Fruit fly (Drosophila melanogaster): ENCODE data around the gene CG12479.

Gene CG12479

DNA sequence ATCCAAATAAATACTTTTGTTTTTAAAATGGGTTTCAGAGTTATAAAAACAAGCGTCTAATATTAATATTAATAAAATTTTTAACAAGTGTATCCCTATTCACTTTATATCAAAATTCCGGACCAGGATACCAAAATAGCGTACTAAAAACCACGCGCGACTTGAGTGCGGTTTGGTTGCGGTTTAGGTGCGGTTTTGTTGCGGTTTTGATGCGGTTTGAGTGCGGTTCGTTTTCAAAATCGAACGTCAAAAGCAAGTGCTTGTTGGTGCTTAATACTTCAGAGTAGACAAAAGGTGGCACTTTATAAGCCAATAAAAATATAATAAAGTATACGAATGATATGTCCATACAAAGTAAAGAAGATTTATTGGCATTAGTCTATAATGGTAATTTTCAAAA lies 23.9 kb upstream of the CG12479 start:
- TF ChIP-seq cyc (GFP tag; optimal IDR thresholded peaks at IDR 0.05): no peak
- TF ChIP-seq CG32006 (GFP tag; optimal IDR thresholded peaks at IDR 0.05): no peak
- TF ChIP-seq vri (GFP tag; optimal IDR thresholded peaks at IDR 0.05): no peak
- TF ChIP-seq CG1621 (tag; optimal IDR thresholded peaks at IDR 0.05): no peak
- no peak for TF ChIP-seq CG34406 (GFP tag; optimal IDR thresholded peaks at IDR 0.05)
- TF ChIP-seq CG6854 (GFP tag; optimal IDR thresholded peaks at IDR 0.05): no peak
- TF ChIP-seq CG16779 (tag; optimal IDR thresholded peaks at IDR 0.05): no peak
- no peak for TF ChIP-seq Sox15 (GFP tag; optimal IDR thresholded peaks at IDR 0.05)
- TF ChIP-seq Eip93F (GFP tag; optimal IDR thresholded peaks at IDR 0.05): no peak
- no peak for TF ChIP-seq CG6808 (GFP tag; optimal IDR thresholded peaks at IDR 0.05)
- TF ChIP-seq acj6 (GFP tag; optimal IDR thresholded peaks at IDR 0.05): no peak
- TF ChIP-seq Lpt (GFP tag; optimal IDR thresholded peaks at IDR 0.05): no peak
- TF ChIP-seq ss (GFP tag; optimal IDR thresholded peaks at IDR 0.05): no peak
- TF ChIP-seq CG15336 (GFP tag; IDR thresholded peaks at IDR 0.05): no peak
- no peak for TF ChIP-seq pdm3 (GFP tag; optimal IDR thresholded peaks at IDR 0.05)

DNA sequence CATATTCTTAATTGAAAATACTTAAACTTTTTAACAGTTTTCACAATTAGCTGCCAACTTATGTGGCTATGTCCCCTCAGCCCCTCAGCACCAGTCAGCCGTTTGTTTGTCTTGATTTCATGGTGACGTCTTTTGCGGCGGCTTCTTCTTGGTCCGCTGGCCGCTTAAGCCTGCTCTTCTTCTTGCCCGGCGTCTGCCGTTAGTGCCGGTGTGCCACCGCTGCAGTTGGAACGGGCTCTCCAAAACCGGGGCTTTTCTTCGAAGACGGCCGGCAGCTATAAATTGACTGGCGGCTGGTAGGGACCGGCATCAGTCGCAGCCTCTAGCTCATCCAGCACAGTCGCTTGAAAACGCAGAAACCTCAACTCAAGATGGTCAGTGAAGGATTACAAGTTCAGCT lies 22.6 kb upstream of the CG12479 start, which contains the start of gene CG1368:
Gene CG1368, plus strand, starts transcription at position 301 of the 400 bp plus-strand sequence.
- TF ChIP-seq Hr38 (GFP tag; optimal IDR thresholded peaks at IDR 0.05) (no peak), CG15336 (GFP tag; IDR thresholded peaks at IDR 0.05) (no peak), ss (GFP tag; optimal IDR thresholded peaks at IDR 0.05) (no peak), CG7368 (GFP tag; optimal IDR thresholded peaks at IDR 0.05) (no peak), CG9139 (GFP tag; optimal IDR thresholded peaks at IDR 0.05) (no peak), dac (GFP tag; optimal IDR thresholded peaks at IDR 0.05) (no peak), Lpt (GFP tag; optimal IDR thresholded peaks at IDR 0.05) (no peak)

DNA sequence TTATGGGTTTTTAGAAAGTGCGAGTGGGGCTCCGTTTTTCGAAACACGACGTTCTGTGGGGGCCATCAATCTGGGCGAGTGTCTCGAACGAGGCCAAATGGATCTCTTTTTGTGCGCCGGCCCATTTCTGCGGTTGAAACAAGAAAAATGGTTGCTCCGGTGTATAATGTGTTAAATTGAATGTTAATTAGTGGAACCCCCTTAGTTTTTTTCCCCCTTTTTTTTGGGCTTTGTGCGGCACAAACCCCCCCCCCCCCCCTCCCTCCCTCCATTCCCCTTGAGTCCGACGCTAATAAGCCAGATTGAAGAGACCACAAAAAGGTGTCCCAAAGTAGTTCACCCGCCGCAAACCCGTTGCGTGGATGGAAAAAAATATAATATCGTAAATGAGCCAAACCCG lies 21.8 kb upstream of the CG12479 start:
- TF ChIP-seq Eip75B (GFP tag; optimal IDR thresholded peaks at IDR 0.05): no peak
- no peak for TF ChIP-seq Sox102F (GFP tag; optimal IDR thresholded peaks at IDR 0.05)
- no peak for TF ChIP-seq CG8119 (GFP tag; IDR thresholded peaks at IDR 0.05)
- no peak for TF ChIP-seq esn (GFP tag; optimal IDR thresholded peaks at IDR 0.05)
- no peak for TF ChIP-seq Sox14 (GFP tag; optimal IDR thresholded peaks at IDR 0.05)
- no peak for TF ChIP-seq CG6808 (GFP tag; optimal IDR thresholded peaks at IDR 0.05)
- no peak for TF ChIP-seq ss (GFP tag; optimal IDR thresholded peaks at IDR 0.05)
- TF ChIP-seq CG11902 (GFP tag; optimal IDR thresholded peaks at IDR 0.05): no peak
- TF ChIP-seq fd85E (GFP tag; optimal IDR thresholded peaks at IDR 0.05): no peak

DNA sequence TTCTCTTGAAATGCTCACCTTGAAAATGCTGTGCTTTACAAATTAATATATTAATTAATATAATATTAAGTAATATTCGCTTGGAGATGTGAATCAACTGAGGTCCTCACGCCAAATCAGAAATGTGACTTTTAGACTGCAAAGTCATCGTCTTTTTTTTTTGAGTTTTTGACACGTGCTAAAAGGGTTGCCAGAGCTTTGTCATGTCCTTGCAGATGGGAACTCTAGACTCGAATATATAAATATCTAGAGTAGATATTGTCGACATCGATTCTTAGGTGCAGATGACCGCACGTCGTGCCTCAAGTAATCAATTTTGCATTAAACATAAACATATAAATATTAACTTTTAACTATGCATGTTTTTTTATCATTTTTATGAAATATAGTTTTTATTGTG lies 20.7 kb upstream of the CG12479 start, which contains the start of gene betaNACtes1:
Gene betaNACtes1, minus strand, starts transcription at position 101 of the 400 bp plus-strand sequence.
- no peak for TF ChIP-seq svp (GFP tag)
- no peak for TF ChIP-seq CG8119 (GFP tag; IDR thresholded peaks at IDR 0.05)
- TF ChIP-seq CG16779 (tag; optimal IDR thresholded peaks at IDR 0.05): no peak
- TF ChIP-seq ss (GFP tag; optimal IDR thresholded peaks at IDR 0.05): no peak
- no peak for TF ChIP-seq topi (GFP tag; optimal IDR thresholded peaks at IDR 0.05)
- TF ChIP-seq Sox102F (GFP tag; optimal IDR thresholded peaks at IDR 0.05): no peak
- TF ChIP-seq spab (GFP tag; optimal IDR thresholded peaks at IDR 0.05): no peak
- no peak for TF ChIP-seq CG11902 (GFP tag; optimal IDR thresholded peaks at IDR 0.05)
- TF ChIP-seq Lpt (GFP tag; optimal IDR thresholded peaks at IDR 0.05): no peak
- no peak for TF ChIP-seq CG9139 (GFP tag; optimal IDR thresholded peaks at IDR 0.05)

DNA sequence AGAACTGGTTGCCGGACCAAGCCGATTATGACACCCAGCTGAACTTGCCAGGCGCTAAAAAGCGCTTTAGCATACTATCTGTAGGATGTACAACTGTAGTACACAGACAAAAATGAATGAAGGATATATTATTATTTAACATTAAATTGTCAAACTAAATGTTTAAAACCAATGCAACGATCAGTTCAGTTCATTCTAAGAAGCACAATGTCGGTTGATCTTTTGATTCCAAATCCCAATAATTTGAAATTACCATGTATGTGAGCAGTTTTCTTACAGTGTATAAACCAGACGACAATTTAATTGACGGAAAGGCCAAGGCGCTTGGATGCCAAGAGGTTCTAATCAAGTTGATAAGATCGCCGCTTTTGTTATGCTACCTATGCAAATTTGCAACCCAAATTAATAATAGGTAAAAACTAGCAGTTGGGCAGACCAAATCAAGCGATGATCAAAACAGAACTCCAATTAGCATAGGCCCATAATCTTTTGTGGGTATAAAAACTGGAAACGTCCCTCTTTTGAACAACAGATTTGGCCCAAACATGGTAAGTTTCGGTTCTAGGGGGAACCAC lies 17.3 kb upstream of the CG12479 start, which contains the start of gene CG12480:
Gene CG12480, plus strand, starts transcription at position 525 of the 575 bp plus-strand sequence.
- TF ChIP-seq CG3919 (GFP tag; optimal IDR thresholded peaks at IDR 0.05): peak; percentile 7
- TF ChIP-seq fd85E (GFP tag; optimal IDR thresholded peaks at IDR 0.05): no peak
- TF ChIP-seq Ets96B (tag; optimal IDR thresholded peaks at IDR 0.05): no peak
- no peak for TF ChIP-seq fd59A (GFP tag; optimal IDR thresholded peaks at IDR 0.05)
- no peak for TF ChIP-seq Smox (GFP tag; optimal IDR thresholded peaks at IDR 0.05)
- TF ChIP-seq pdm3 (GFP tag; optimal IDR thresholded peaks at IDR 0.05): no peak
- no peak for TF ChIP-seq Met (GFP tag; optimal IDR thresholded peaks at IDR 0.05)
- no peak for TF ChIP-seq CG11762 (GFP tag; optimal IDR thresholded peaks at IDR 0.05; ENCODE audit: insufficient read depth)
- no peak for TF ChIP-seq Sox15 (GFP tag; optimal IDR thresholded peaks at IDR 0.05)
- no peak for TF ChIP-seq CG10669 (GFP tag; optimal IDR thresholded peaks at IDR 0.05)
- TF ChIP-seq Hr38 (GFP tag; optimal IDR thresholded peaks at IDR 0.05): no peak
- no peak for TF ChIP-seq Sox14 (GFP tag; optimal IDR thresholded peaks at IDR 0.05)
- TF ChIP-seq CG10631 (GFP tag; optimal IDR thresholded peaks at IDR 0.05): no peak
- TF ChIP-seq ss (GFP tag; optimal IDR thresholded peaks at IDR 0.05): no peak
- TF ChIP-seq Eip78C (GFP tag): peak; percentile 43
- no peak for TF ChIP-seq lz (GFP tag; optimal IDR thresholded peaks at IDR 0.05)
- TF ChIP-seq Lpt (GFP tag; optimal IDR thresholded peaks at IDR 0.05): no peak
- no peak for TF ChIP-seq salr (GFP tag; optimal IDR thresholded peaks at IDR 0.05)
- peak; percentile 17 for TF ChIP-seq CG32006 (GFP tag; optimal IDR thresholded peaks at IDR 0.05)
- TF ChIP-seq cyc (GFP tag; optimal IDR thresholded peaks at IDR 0.05): no peak
- TF ChIP-seq vri (GFP tag; optimal IDR thresholded peaks at IDR 0.05): no peak
- no peak for TF ChIP-seq fkh (GFP tag; optimal IDR thresholded peaks at IDR 0.05)
- peak; percentile 3 for TF ChIP-seq OdsH (GFP tag; optimal IDR thresholded peaks at IDR 0.05)
